Fruit fly (Drosophila melanogaster): ENCODE results near the gene GstO2.
A peak's percentile ranks its signal among the peaks of the same experiment; 100 is the strongest.

- no peak for TF ChIP-seq CG14655 (GFP tag; optimal IDR thresholded peaks at IDR 0.05)
- TF ChIP-seq CG15710 (tag; optimal IDR thresholded peaks at IDR 0.05), result peak; percentile 18
- TF ChIP-seq CG9948 (tag; optimal IDR thresholded peaks at IDR 0.05), result no peak
- TF ChIP-seq Snoo (tag; optimal IDR thresholded peaks at IDR 0.05), result peak; percentile 30
- TF ChIP-seq CG17806 (tag; optimal IDR thresholded peaks at IDR 0.05), result no peak
- peak; percentile 36 for TF ChIP-seq CG8159 (tag; optimal IDR thresholded peaks at IDR 0.05)
- TF ChIP-seq CG13204 (GFP tag; optimal IDR thresholded peaks at IDR 0.05), result peak; percentile 63
- peak; percentile 96 for TF ChIP-seq EcR (GFP tag; optimal IDR thresholded peaks at IDR 0.05)
- peak; percentile 57 for TF ChIP-seq gl (tag; optimal IDR thresholded peaks at IDR 0.05)
- no peak for TF ChIP-seq CG34367 (tag; optimal IDR thresholded peaks at IDR 0.05)
- no peak for TF ChIP-seq CG10348 (GFP tag; IDR thresholded peaks at IDR 0.05)
Measured at dm6 chr3L:8546355-8546771, 23.1 kb upstream of the GstO2 start.
